Worm (Caenorhabditis elegans) whole organism, L2 larva: Measurements from ENCODE around the gene Y39B6A.5.

Source experiments
- C34F6.9 ChIP-seq: fragments of 150-350 bp; optimal IDR thresholded peaks from 2 replicates; lab custom pipeline; 2014; ENCODE audit warnings: missing biosample characterization, missing genetic modification characterization
- F13H6.1 ChIP-seq: sonication (generic microtip); optimal IDR thresholded peaks from 2 replicates; lab custom pipeline; 2016; ENCODE audit warnings: missing genetic modification characterization, missing compliant biosample characterization
- R02D3.7 ChIP-seq: fragments of 150-350 bp; optimal IDR thresholded peaks from 2 replicates; lab custom pipeline; 2014; ENCODE audit warnings: missing biosample characterization, missing genetic modification characterization
- alr-1 ChIP-seq: fragments of 150-350 bp; optimal IDR thresholded peaks from 2 replicates; lab custom pipeline; 2014; ENCODE audit warnings: missing biosample characterization, missing genetic modification characterization
- ama-1 ChIP-seq: fragments of 150-350 bp; optimal IDR thresholded peaks from 2 replicates; lab custom pipeline; 2018; ENCODE audit warnings: inconsistent platforms
- blmp-1 ChIP-seq: sonication (generic microtip); optimal IDR thresholded peaks from 2 replicates; lab custom pipeline; 2017; ENCODE audit warnings: missing genetic modification characterization, mild to moderate bottlenecking, missing compliant biosample characterization, antibody characterized with exemption, moderate library complexity; ENCODE audit not compliant: insufficient read depth
- ceh-16 ChIP-seq: fragments of 150-350 bp; optimal IDR thresholded peaks from 2 replicates; lab custom pipeline; 2014; ENCODE audit warnings: missing biosample characterization, missing genetic modification characterization
- crh-2 ChIP-seq: sonication (generic microtip); optimal IDR thresholded peaks from 2 replicates; lab custom pipeline; 2017; ENCODE audit warnings: missing biosample characterization, missing genetic modification characterization
- dmd-4 ChIP-seq: sonication (generic microtip); optimal IDR thresholded peaks from 2 replicates; lab custom pipeline; 2017; ENCODE audit warnings: missing biosample characterization, missing genetic modification characterization
- elt-1 ChIP-seq: fragments of 150-350 bp; optimal IDR thresholded peaks from 2 replicates; lab custom pipeline; 2014; ENCODE audit warnings: missing biosample characterization, missing genetic modification characterization
- gmeb-1 ChIP-seq: fragments of 150-350 bp; optimal IDR thresholded peaks from 2 replicates; lab custom pipeline; 2014; ENCODE audit warnings: missing biosample characterization, missing genetic modification characterization
- lin-39 ChIP-seq: fragments of 150-350 bp; optimal IDR thresholded peaks from 2 replicates; lab custom pipeline; 2014; ENCODE audit warnings: missing biosample characterization, missing genetic modification reagents, missing genetic modification characterization
- lsy-2 ChIP-seq, 2 experiments: fragments of 150-350 bp in 1 of 2; sonication (generic microtip) in 1 of 2; optimal IDR thresholded peaks; 2 replicates each; lab custom pipeline; 2014 to 2017; ENCODE audit warnings: missing biosample characterization in 2 of 2, missing genetic modification characterization in 2 of 2
- mab-5 ChIP-seq: fragments of 150-350 bp; optimal IDR thresholded peaks from 2 replicates; lab custom pipeline; 2014; ENCODE audit warnings: missing biosample characterization, missing genetic modification characterization
- mbf-1 ChIP-seq: sonication (generic microtip); optimal IDR thresholded peaks from 2 replicates; lab custom pipeline; 2017; ENCODE audit warnings: missing biosample characterization, missing genetic modification characterization
- nhr-10 ChIP-seq: sonication (generic microtip); optimal IDR thresholded peaks from 2 replicates; lab custom pipeline; 2017; ENCODE audit warnings: missing biosample characterization, missing genetic modification characterization
- nhr-11 ChIP-seq: fragments of 150-350 bp; optimal IDR thresholded peaks from 2 replicates; lab custom pipeline; 2014; ENCODE audit warnings: missing biosample characterization, missing genetic modification characterization
- nhr-12 ChIP-seq: fragments of 150-350 bp; optimal IDR thresholded peaks from 2 replicates; lab custom pipeline; 2014; ENCODE audit warnings: missing biosample characterization, missing genetic modification characterization
- nhr-23 ChIP-seq: fragments of 150-350 bp; optimal IDR thresholded peaks from 2 replicates; lab custom pipeline; 2014; ENCODE audit warnings: missing biosample characterization, missing genetic modification reagents, missing genetic modification characterization
- nhr-77 ChIP-seq: fragments of 150-350 bp; optimal IDR thresholded peaks from 2 replicates; lab custom pipeline; 2014; ENCODE audit warnings: missing biosample characterization, missing genetic modification characterization
- sem-4 ChIP-seq: fragments of 150-350 bp; optimal IDR thresholded peaks from 2 replicates; lab custom pipeline; 2014; ENCODE audit warnings: missing biosample characterization, missing genetic modification reagents, missing genetic modification characterization
- skn-1 ChIP-seq: sonication (generic microtip); optimal IDR thresholded peaks from 2 replicates; lab custom pipeline; 2017; ENCODE audit warnings: missing biosample characterization, missing genetic modification characterization
- sma-3 ChIP-seq: sonication (generic microtip); optimal IDR thresholded peaks from 2 replicates; lab custom pipeline; 2016; ENCODE audit warnings: missing genetic modification reagents, missing genetic modification characterization, missing compliant biosample characterization
- sma-9 ChIP-seq, 2 experiments: fragments of 150-350 bp in 1 of 2; sonication (generic microtip) in 1 of 2; optimal IDR thresholded peaks; 2 replicates each; lab custom pipeline; 2014 to 2016; ENCODE audit warnings: missing genetic modification characterization in 2 of 2, mild to moderate bottlenecking in 1 of 2, missing biosample characterization in 1 of 2, missing compliant biosample characterization in 1 of 2, missing genetic modification reagents in 1 of 2, moderate library complexity in 1 of 2
- snpc-4 ChIP-seq: fragments of 150-350 bp; optimal IDR thresholded peaks from 2 replicates; lab custom pipeline; 2014; ENCODE audit warnings: missing biosample characterization, missing genetic modification characterization
- unc-55 ChIP-seq: fragments of 150-350 bp; sonication (generic microtip); optimal IDR thresholded peaks from 3 replicates; lab custom pipeline; 2014; ENCODE audit warnings: missing biosample characterization, missing genetic modification reagents, missing genetic modification characterization
- zag-1 ChIP-seq: fragments of 150-350 bp; optimal IDR thresholded peaks from 2 replicates; lab custom pipeline; 2014; ENCODE audit warnings: missing biosample characterization, missing genetic modification characterization
- ztf-11 ChIP-seq: sonication (generic microtip); optimal IDR thresholded peaks from 2 replicates; lab custom pipeline; 2017; ENCODE audit warnings: missing biosample characterization, missing genetic modification characterization
- ztf-4 ChIP-seq: fragments of 150-350 bp; optimal IDR thresholded peaks from 2 replicates; lab custom pipeline; 2014; ENCODE audit warnings: missing biosample characterization, missing genetic modification characterization

The Y39B6A.5 gene

DNA sequence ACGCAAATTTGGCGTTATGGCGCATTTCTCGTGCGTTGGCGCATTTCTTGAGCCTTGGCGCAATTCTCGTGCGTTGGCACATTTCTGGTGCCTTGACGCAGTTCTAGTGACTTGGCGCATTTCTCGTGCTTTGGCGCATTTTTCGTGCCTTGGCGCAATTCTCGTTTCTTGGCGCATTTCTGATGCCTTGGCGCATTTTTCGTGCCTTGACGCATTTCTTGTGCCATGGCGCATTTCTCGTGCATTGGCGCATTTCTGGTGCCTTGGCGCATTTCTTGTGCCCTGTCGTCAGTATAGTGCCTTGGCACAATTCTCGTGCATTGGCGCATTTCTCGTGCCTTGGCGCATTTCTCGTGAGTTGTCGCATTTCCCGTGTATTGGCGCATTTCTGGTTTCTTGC is 10.3 kb downstream of the Y39B6A.5 start:
- TF ChIP-seq unc-55 (GFP tag; lab: Kevin White, UChicago), result no peak

DNA sequence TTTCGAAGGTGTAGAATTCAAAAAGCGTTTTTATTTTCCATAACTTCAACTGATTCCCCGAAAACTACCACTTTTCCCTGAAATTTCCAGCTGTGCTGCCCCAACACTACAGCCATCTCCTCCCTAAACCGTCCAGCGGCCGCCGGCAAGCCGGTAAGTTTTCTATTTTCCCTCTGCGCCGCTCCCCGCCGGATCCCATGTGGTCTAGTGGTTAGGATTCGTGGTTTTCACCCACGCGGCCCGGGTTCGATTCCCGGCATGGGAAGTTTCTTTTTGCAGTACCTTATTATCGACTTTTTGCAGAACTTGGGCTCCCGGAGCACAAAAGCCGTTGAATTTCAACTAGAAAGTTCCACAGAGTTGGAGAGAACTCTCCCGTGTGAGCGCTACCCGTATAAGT is 16.1 kb downstream of the Y39B6A.5 start:
- no peak for TF ChIP-seq ceh-16 (tag; lab: Kevin White, UChicago)
- TF ChIP-seq skn-1 (tag; lab: Kevin White, UChicago), result no peak
- TF ChIP-seq lsy-2 (tag; optimal IDR thresholded peaks at IDR 0.05; lab: Kevin White, UChicago), result no peak

DNA sequence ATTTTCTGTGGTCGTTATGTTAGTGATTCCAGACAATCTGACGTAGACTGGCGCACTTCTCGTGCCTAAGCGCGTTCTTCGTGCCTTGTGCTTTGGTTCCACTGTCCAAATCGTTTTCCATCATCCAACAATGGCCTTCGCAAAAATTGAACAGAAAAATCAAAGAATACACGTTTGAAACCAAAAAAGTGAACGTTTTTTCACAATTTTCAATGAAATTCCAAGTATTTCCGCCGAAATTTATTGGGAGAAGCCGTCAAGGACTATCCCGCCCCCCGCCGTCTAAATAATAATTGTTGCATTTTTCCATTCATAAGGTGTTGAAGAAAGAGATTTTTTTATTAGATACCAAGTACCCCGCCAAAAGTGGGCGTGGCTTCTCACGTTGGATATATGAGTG is 18.2 kb downstream of the Y39B6A.5 start, which contains the start of gene cpg-23:
cpg-23 (plus strand) TSS at position 301 of the 400 bp plus-strand sequence.
- TF ChIP-seq nhr-77 (tag; lab: Kevin White, UChicago), result no peak
- TF ChIP-seq C34F6.9, result no peak
- no peak for TF ChIP-seq nhr-12
- no peak for TF ChIP-seq sem-4 (tag; lab: Kevin White, UChicago)
- TF ChIP-seq snpc-4 (tag; lab: Kevin White, UChicago), result no peak
- TF ChIP-seq, all 48 proteins: peak for 0

DNA sequence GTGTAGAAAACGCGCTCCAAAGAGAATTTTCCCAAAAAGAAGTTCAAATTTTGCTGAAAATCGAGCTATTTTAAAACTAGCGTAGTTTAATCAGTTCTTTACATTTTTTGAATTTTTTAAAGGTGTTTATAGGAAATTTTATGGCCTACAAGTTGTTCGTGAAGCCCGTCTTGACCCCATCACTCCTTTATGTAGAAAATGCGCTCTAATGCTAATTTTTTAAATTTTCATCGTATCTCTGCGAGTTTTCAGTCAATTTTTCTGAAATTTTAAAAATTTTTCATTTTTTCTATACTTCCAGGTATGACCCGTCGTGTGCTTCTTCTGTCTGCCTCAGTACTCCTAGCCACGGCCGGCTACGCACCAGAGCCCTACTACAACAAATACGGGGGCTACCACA is 22.5 kb downstream of the Y39B6A.5 start, which contains the start of gene Y39B6A.9:
Y39B6A.9 (plus strand) TSS at position 301 of the 400 bp plus-strand sequence.
- no peak for TF ChIP-seq F13H6.1 (tag; lab: Kevin White, UChicago)
- TF ChIP-seq lin-39, result no peak
- TF ChIP-seq skn-1 (tag; lab: Kevin White, UChicago), result no peak
- TF ChIP-seq nhr-10 (tag; lab: Kevin White, UChicago), result no peak
- TF ChIP-seq R02D3.7 (tag; lab: Kevin White, UChicago), result no peak
- no peak for TF ChIP-seq mbf-1 (tag; lab: Kevin White, UChicago)
- no peak for TF ChIP-seq zag-1
- no peak for TF ChIP-seq ztf-4 (tag; lab: Kevin White, UChicago)

DNA sequence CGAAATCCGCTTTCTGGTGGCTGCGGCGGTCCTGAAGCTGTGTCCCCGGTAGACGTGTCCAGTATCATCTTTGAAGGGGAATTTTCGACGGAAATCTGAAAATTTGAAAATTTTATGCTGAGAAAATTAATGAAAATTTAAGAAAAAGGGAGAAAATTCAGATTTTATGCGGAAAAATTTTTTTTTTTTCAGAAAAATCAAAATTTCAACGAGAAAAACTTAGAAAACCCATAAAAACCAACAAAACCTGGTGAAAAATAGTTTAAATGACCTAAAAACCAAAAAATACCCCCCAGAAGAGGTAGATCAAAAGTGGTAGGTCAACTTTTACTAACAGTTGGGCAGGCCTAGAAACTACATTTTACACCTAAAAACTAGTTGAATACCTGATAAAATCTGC is 25.2 kb downstream of the Y39B6A.5 start, which contains the start of gene Y39B6A.10:
Y39B6A.10 (minus strand) TSS at position 101 of the 400 bp plus-strand sequence.
- TF ChIP-seq skn-1 (tag; lab: Kevin White, UChicago) (no peak), ama-1 (lab: Kevin White, UChicago) (no peak), gmeb-1 (tag; lab: Kevin White, UChicago) (no peak), zag-1 (no peak), sma-9 (GFP tag; optimal IDR thresholded peaks at IDR 0.05; lab: Kevin White, UChicago) (no peak), sma-9 (tag; optimal IDR thresholded peaks at IDR 0.05; lab: Kevin White, UChicago) (no peak), nhr-10 (tag; lab: Kevin White, UChicago) (no peak)

DNA sequence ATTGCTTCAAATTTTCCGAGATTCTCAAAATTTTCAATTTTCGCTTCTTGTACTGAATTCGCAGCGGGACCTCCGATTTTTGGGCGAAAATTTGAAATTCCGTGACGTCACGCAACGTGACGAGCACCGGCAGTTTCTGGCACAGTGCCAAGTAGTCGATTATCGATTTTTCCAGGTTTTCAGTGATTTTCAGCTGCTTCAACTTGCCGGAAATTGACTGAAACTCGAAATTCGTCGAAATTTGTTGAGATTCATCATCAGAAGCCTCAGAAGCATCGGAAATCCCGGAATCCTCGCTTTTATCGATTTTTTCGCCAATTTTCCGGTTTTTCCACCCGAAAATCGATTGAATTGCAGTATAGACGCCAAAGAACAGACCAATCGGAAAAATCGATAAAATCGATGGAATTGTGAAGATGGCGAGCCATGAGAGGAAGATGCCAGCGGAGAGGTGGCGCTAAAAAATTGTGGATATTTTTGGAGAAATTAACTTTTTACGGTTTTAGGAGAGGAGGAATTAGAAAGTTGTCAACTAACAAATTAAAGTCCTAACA is 26.8 kb downstream of the Y39B6A.5 start:
- TF ChIP-seq crh-2 (no peak), sma-9 (GFP tag; optimal IDR thresholded peaks at IDR 0.05; lab: Kevin White, UChicago) (no peak), sma-9 (tag; optimal IDR thresholded peaks at IDR 0.05; lab: Kevin White, UChicago) (no peak), nhr-23 (tag; lab: Kevin White, UChicago) (no peak), sma-3 (no peak), mbf-1 (tag; lab: Kevin White, UChicago) (no peak), R02D3.7 (tag; lab: Kevin White, UChicago) (no peak), ama-1 (lab: Kevin White, UChicago) (no peak), sem-4 (tag; lab: Kevin White, UChicago) (no peak), nhr-77 (tag; lab: Kevin White, UChicago) (no peak), mab-5 (tag; lab: Kevin White, UChicago) (no peak), gmeb-1 (tag; lab: Kevin White, UChicago) (no peak), blmp-1 (tag; lab: Kevin White, UChicago) (no peak), F13H6.1 (tag; lab: Kevin White, UChicago) (no peak), dmd-4 (tag; lab: Kevin White, UChicago) (no peak), elt-1 (tag; lab: Kevin White, UChicago) (no peak), nhr-11 (no peak), snpc-4 (tag; lab: Kevin White, UChicago) (no peak), alr-1 (tag; lab: Kevin White, UChicago) (no peak), ztf-11 (tag; lab: Kevin White, UChicago) (no peak)
